Fruit fly (Drosophila melanogaster) whole organism, pupa: ENCODE results near the gene Acbp5.

ENCODE experiments used
- CG13204 ChIP-seq: fragments of 200-800 bp; sonication (Bioruptor generic); optimal IDR thresholded peaks from 2 replicates; lab custom pipeline; 2018; ENCODE audit warnings: missing biosample characterization, mild to moderate bottlenecking, missing genetic modification characterization, moderate library complexity
- CG14655 ChIP-seq: fragments of 200-800 bp; sonication (Bioruptor generic); optimal IDR thresholded peaks from 3 replicates; lab custom pipeline; 2017; ENCODE audit warnings: mild to moderate bottlenecking, missing biosample characterization, missing genetic modification reagents, missing genetic modification characterization
- CG4496 ChIP-seq: fragments of 200-800 bp; sonication (Bioruptor generic); IDR thresholded peaks from 3 replicates; pipeline ENCODE4 v1.3.6; 2022; ENCODE audit warnings: missing biosample characterization, missing genetic modification characterization
- CG8301 ChIP-seq: fragments of 200-800 bp; sonication (Bioruptor generic); optimal IDR thresholded peaks from 2 replicates; lab custom pipeline; 2018; ENCODE audit warnings: missing biosample characterization, mild to moderate bottlenecking, missing genetic modification characterization
- EcR ChIP-seq: fragments of 200-800 bp; sonication (Bioruptor generic); optimal IDR thresholded peaks from 3 replicates; lab custom pipeline; 2019; ENCODE audit warnings: missing biosample characterization, missing genetic modification characterization, mild to moderate bottlenecking, moderate library complexity, missing genetic modification reagents
- Pif1A ChIP-seq: fragments of 200-800 bp; sonication (Bioruptor generic); optimal IDR thresholded peaks from 3 replicates; lab custom pipeline; 2016; ENCODE audit warnings: missing biosample characterization, missing genetic modification characterization
- Snoo ChIP-seq: fragments of 200-800 bp; sonication (Bioruptor generic); optimal IDR thresholded peaks from 3 replicates; lab custom pipeline; 2017; ENCODE audit warnings: missing biosample characterization, mild to moderate bottlenecking, missing genetic modification characterization, inconsistent platforms
- gl ChIP-seq: fragments of 200-800 bp; sonication (Bioruptor generic); optimal IDR thresholded peaks from 2 replicates; lab custom pipeline; 2018; ENCODE audit warnings: missing biosample characterization, mild to moderate bottlenecking, missing genetic modification characterization
- rn ChIP-seq: fragments of 200-800 bp; sonication (Bioruptor generic); IDR thresholded peaks from 2 replicates; pipeline ENCODE4 v1.3.6; 2022; ENCODE audit warnings: missing biosample characterization, missing genetic modification characterization

Gene Acbp5

DNA sequence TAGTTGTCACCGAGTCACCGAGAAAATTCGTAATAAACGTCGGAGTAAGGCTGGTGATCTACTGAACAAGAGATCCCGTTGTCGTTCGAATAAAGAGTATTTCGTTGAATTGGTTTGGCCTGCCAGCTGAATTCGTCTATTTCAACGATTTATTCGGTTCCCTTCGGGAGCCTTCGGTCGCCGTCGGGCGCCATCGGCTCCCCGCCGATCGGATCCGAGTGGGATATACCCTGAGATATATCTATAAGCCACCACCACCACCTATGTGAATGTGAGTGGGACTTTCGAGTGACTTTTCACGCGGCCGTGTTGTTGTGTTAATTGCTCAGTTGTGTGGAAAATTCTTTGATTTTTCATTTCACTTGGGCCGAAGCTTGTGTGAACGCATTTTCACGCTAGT is 43.1 kb downstream of the Acbp5 start, which contains the start of gene Prm:
Gene Prm, minus strand, starts transcription at position 101 of the 400 bp plus-strand sequence.
- TF ChIP-seq Pif1A (GFP tag; lab: Kevin White, UChicago), result no peak
- no peak for TF ChIP-seq CG14655 (GFP tag; lab: Kevin White, UChicago)
- TF ChIP-seq EcR (GFP tag; lab: Kevin White, UChicago), result no peak
- TF ChIP-seq gl (tag; lab: Kevin White, UChicago), result no peak
- no peak for TF ChIP-seq rn (GFP tag; lab: Robert Waterston, UW)
- TF ChIP-seq CG13204 (GFP tag; lab: Kevin White, UChicago), result no peak

DNA sequence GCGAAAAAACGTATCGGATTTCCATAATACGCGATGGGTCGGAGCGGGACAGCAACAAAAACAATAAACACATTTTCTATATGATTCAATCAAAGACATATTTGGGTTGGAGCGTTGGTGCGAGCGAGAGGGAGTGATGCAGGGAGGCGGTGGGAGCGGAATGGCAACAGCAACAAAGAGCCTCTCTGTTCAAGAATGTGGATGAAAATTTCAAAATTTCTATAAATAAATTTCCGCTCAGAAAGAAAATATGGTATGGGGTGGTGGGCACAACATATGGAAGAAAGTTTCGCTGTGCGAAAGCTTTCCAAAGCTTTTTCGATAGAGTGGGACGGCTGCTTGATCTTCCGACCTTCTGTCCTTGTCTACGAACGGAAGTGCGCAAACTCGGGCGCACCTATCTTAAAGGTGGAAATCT is 47.3 kb downstream of the Acbp5 start:
- TF ChIP-seq CG8301 (tag; lab: Kevin White, UChicago) (no peak), Snoo (tag; lab: Kevin White, UChicago) (no peak), CG4496 (GFP tag; lab: Robert Waterston, UW) (peak; percentile 46; the same call in 1 of the 3 replicates)
- TF ChIP-seq, all 21 proteins: peak for 1
